Worm (Caenorhabditis elegans) whole organism, L3 larva: ENCODE results near the gene F33G12.3.

Experiments used
- aly-2 ChIP-seq: fragments of 150-350 bp; optimal IDR thresholded peaks from 2 replicates; lab custom pipeline; 2014; ENCODE audit warnings: missing biosample characterization, missing genetic modification characterization
- ama-1 ChIP-seq: fragments of 150-350 bp; optimal IDR thresholded peaks from 2 replicates; lab custom pipeline; 2018
- ceh-16 ChIP-seq: sonication (generic microtip); optimal IDR thresholded peaks from 2 replicates; lab custom pipeline; 2017; ENCODE audit warnings: missing biosample characterization, missing genetic modification characterization
- ceh-82 ChIP-seq: fragments of 150-350 bp; optimal IDR thresholded peaks from 2 replicates; lab custom pipeline; 2014; ENCODE audit warnings: missing biosample characterization, missing genetic modification characterization
- ceh-9 ChIP-seq: sonication (generic microtip); optimal IDR thresholded peaks from 2 replicates; lab custom pipeline; 2018; ENCODE audit warnings: missing biosample characterization, missing genetic modification characterization
- daf-12 ChIP-seq: fragments of 150-350 bp; optimal IDR thresholded peaks from 2 replicates; lab custom pipeline; 2014; ENCODE audit warnings: missing biosample characterization, missing genetic modification reagents, missing genetic modification characterization
- egl-5 ChIP-seq: fragments of 150-350 bp; optimal IDR thresholded peaks from 2 replicates; lab custom pipeline; 2017; ENCODE audit warnings: missing biosample characterization, missing genetic modification reagents, missing genetic modification characterization, inconsistent platforms
- elt-1 ChIP-seq: fragments of 150-350 bp; optimal IDR thresholded peaks from 2 replicates; lab custom pipeline; 2014; ENCODE audit warnings: missing biosample characterization, missing genetic modification characterization
- elt-2 ChIP-seq: sonication (generic microtip); optimal IDR thresholded peaks from 2 replicates; lab custom pipeline; 2016; ENCODE audit warnings: missing genetic modification reagents, mild to moderate bottlenecking, missing genetic modification characterization, missing compliant biosample characterization
- elt-3 ChIP-seq, 3 experiments: fragments of 150-350 bp in 1 of 3; sonication (generic microtip) in 2 of 3; optimal IDR thresholded peaks; 2 replicates in 2 of 3; 4 replicates in 1 of 3; lab custom pipeline; 2014 to 2017; ENCODE audit warnings: missing biosample characterization in 3 of 3, missing genetic modification characterization in 3 of 3
- fkh-10 ChIP-seq: sonication (generic microtip); optimal IDR thresholded peaks from 2 replicates; lab custom pipeline; 2017; ENCODE audit warnings: missing biosample characterization, missing genetic modification reagents, missing genetic modification characterization
- fkh-2 ChIP-seq: fragments of 150-350 bp; optimal IDR thresholded peaks from 2 replicates; lab custom pipeline; 2014; ENCODE audit warnings: missing biosample characterization, missing genetic modification reagents, missing genetic modification characterization
- fos-1 ChIP-seq: fragments of 150-350 bp; optimal IDR thresholded peaks from 2 replicates; lab custom pipeline; 2014; ENCODE audit warnings: missing biosample characterization, missing genetic modification characterization
- lin-39 ChIP-seq: fragments of 150-350 bp; optimal IDR thresholded peaks from 2 replicates; lab custom pipeline; 2018; ENCODE audit warnings: missing biosample characterization, missing genetic modification reagents, missing genetic modification characterization
- lsy-12 ChIP-seq: sonication (generic microtip); optimal IDR thresholded peaks from 2 replicates; lab custom pipeline; 2016; ENCODE audit warnings: mild to moderate bottlenecking, missing genetic modification characterization, missing compliant biosample characterization
- mdl-1 ChIP-seq: fragments of 150-350 bp; optimal IDR thresholded peaks from 2 replicates; lab custom pipeline; 2014; ENCODE audit warnings: missing biosample characterization, missing genetic modification characterization
- mml-1 ChIP-seq: fragments of 150-350 bp; sonication (generic microtip); optimal IDR thresholded peaks from 3 replicates; lab custom pipeline; 2014; ENCODE audit warnings: missing biosample characterization, missing genetic modification characterization
- nfya-1 ChIP-seq: sonication (generic microtip); optimal IDR thresholded peaks from 2 replicates; lab custom pipeline; 2017; ENCODE audit warnings: missing genetic modification characterization, mild to moderate bottlenecking, missing compliant biosample characterization, antibody characterized with exemption, moderate library complexity; ENCODE audit not compliant: insufficient read depth
- nhr-25 ChIP-seq: sonication (generic microtip); optimal IDR thresholded peaks from 2 replicates; lab custom pipeline; 2017; ENCODE audit warnings: missing biosample characterization, missing genetic modification characterization
- nhr-28 ChIP-seq: fragments of 150-350 bp; optimal IDR thresholded peaks from 2 replicates; lab custom pipeline; 2014; ENCODE audit warnings: missing biosample characterization, missing genetic modification characterization
- nhr-43 ChIP-seq: sonication (generic microtip); optimal IDR thresholded peaks from 2 replicates; lab custom pipeline; 2016; ENCODE audit warnings: mild to moderate bottlenecking, missing genetic modification characterization, missing compliant biosample characterization; ENCODE audit not compliant: poor library complexity, severe bottlenecking
- nhr-67 ChIP-seq: fragments of 150-350 bp; optimal IDR thresholded peaks from 2 replicates; lab custom pipeline; 2014; ENCODE audit warnings: missing biosample characterization, missing genetic modification characterization
- nhr-77 ChIP-seq: fragments of 150-350 bp; optimal IDR thresholded peaks from 2 replicates; lab custom pipeline; 2014; ENCODE audit warnings: missing biosample characterization, missing genetic modification characterization
- pha-4 ChIP-seq: fragments of 150-350 bp; optimal IDR thresholded peaks from 2 replicates; lab custom pipeline; 2014; ENCODE audit warnings: missing biosample characterization, missing genetic modification reagents, missing genetic modification characterization
- pqm-1 ChIP-seq: fragments of 150-350 bp; optimal IDR thresholded peaks from 2 replicates; lab custom pipeline; 2017; ENCODE audit warnings: missing biosample characterization, missing genetic modification characterization, inconsistent platforms
- sea-2 ChIP-seq: fragments of 150-350 bp; sonication (generic microtip); optimal IDR thresholded peaks from 4 replicates; lab custom pipeline; 2014; ENCODE audit warnings: missing biosample characterization, missing genetic modification reagents, missing genetic modification characterization
- snpc-4 ChIP-seq: fragments of 150-350 bp; optimal IDR thresholded peaks from 2 replicates; lab custom pipeline; 2014; ENCODE audit warnings: missing biosample characterization, missing genetic modification characterization
- unc-62 ChIP-seq: fragments of 150-350 bp; sonication (generic microtip); optimal IDR thresholded peaks from 4 replicates; lab custom pipeline; 2014; ENCODE audit warnings: missing biosample characterization, missing genetic modification reagents, missing genetic modification characterization

Gene F33G12.3

ce11 chrII:5032669-5033068 lies 1.2 kb downstream of the F33G12.3 start (continued):
- TF ChIP-seq egl-5 (tag; lab: Kevin White, UChicago) = no peak
- no peak for TF ChIP-seq elt-1
- no peak for TF ChIP-seq mml-1 (tag; lab: Kevin White, UChicago)

- no peak for TF ChIP-seq ceh-82 (tag; lab: Kevin White, UChicago)
- TF ChIP-seq nhr-43 (tag; lab: Kevin White, UChicago) = no peak
- no peak for TF ChIP-seq nhr-67 (tag; lab: Kevin White, UChicago)
- TF ChIP-seq nhr-77 (tag; lab: Kevin White, UChicago) = no peak
- no peak for TF ChIP-seq fkh-10
- no peak for TF ChIP-seq sea-2 (GFP tag; lab: Kevin White, UChicago)
- TF ChIP-seq fos-1 = no peak
- TF ChIP-seq, all 47 proteins: peak for 0
Measured at ce11 chrII:5031612-5032011, 2.2 kb downstream of the F33G12.3 start, which contains the start of gene wdr-83. TSS of gene wdr-83 (minus strand) at chrII:5031712.

ce11 chrII:5027952-5028351 lies 5.9 kb downstream of the F33G12.3 start:
- TF ChIP-seq ama-1 (lab: Kevin White, UChicago) (no peak), nhr-43 (tag; lab: Kevin White, UChicago) (no peak), unc-62 (GFP tag; lab: Kevin White, UChicago) (no peak), snpc-4 (no peak), nhr-28 (tag; lab: Kevin White, UChicago) (no peak), lin-39 (tag; lab: Kevin White, UChicago) (no peak), ceh-82 (tag; lab: Kevin White, UChicago) (no peak), ceh-16 (tag; lab: Kevin White, UChicago) (no peak), lsy-12 (tag; lab: Kevin White, UChicago) (no peak), pqm-1 (tag; lab: Kevin White, UChicago) (no peak), elt-3 (tag; optimal IDR thresholded peaks at IDR 0.05; lab: Kevin White, UChicago) (no peak), fkh-2 (tag; lab: Kevin White, UChicago) (no peak)

ce11 chrII:5022381-5022855 lies 11.4 kb downstream of the F33G12.3 start, which contains the start of the genes nsy-1 and F59A6.13:
TSS of gene nsy-1 (plus strand) at chrII:5022757.
TSS of gene F59A6.13 (plus strand) at chrII:5022805.
- TF ChIP-seq pqm-1 (tag; lab: Kevin White, UChicago) (peak; percentile 60), pha-4 (tag; lab: Kevin White, UChicago) (peak; percentile 11), elt-2 (tag; lab: Kevin White, UChicago) (peak; percentile 98), ceh-9 (tag; lab: Kevin White, UChicago) (no peak), nfya-1 (tag; lab: Kevin White, UChicago) (no peak)
- TF ChIP-seq, all 47 proteins: peak for 3

ce11 chrII:5021518-5021917 lies 12.3 kb downstream of the F33G12.3 start:
- TF ChIP-seq elt-3 (tag; optimal IDR thresholded peaks at IDR 0.05; lab: Kevin White, UChicago) = peak in 1 of 3 experiments; percentile 3
- TF ChIP-seq fkh-2 (tag; lab: Kevin White, UChicago) = no peak
- peak; percentile 75 for TF ChIP-seq nhr-25 (tag; lab: Kevin White, UChicago)
- TF ChIP-seq daf-12 (tag; lab: Kevin White, UChicago) = no peak
- no peak for TF ChIP-seq mdl-1 (tag; lab: Kevin White, UChicago)
- no peak for TF ChIP-seq lin-39 (tag; lab: Kevin White, UChicago)

ce11 chrII:5020513-5021081 lies 13.2 kb downstream of the F33G12.3 start:
- TF ChIP-seq ceh-16 (tag; lab: Kevin White, UChicago) (no peak), aly-2 (tag; lab: Kevin White, UChicago) (no peak), pha-4 (tag; lab: Kevin White, UChicago) (peak; percentile 33), ceh-9 (tag; lab: Kevin White, UChicago) (no peak), nhr-67 (tag; lab: Kevin White, UChicago) (no peak), fos-1 (no peak), nhr-25 (tag; lab: Kevin White, UChicago) (no peak), elt-2 (tag; lab: Kevin White, UChicago) (peak; percentile 88)
